Fruit fly (Drosophila melanogaster): ENCODE results near the gene bcd.

- TF ChIP-seq HLH106 (tag; optimal IDR thresholded peaks at IDR 0.05) (no peak), Vsx2 (GFP tag; optimal IDR thresholded peaks at IDR 0.05; ENCODE audit: partially characterized antibody) (no peak), Rel (GFP tag; optimal IDR thresholded peaks at IDR 0.05) (no peak), Rel (tag; optimal IDR thresholded peaks at IDR 0.05) (no peak), pan (optimal IDR thresholded peaks at IDR 0.05) (no peak), br (GFP tag; optimal IDR thresholded peaks at IDR 0.05) (no peak), lola (GFP tag; optimal IDR thresholded peaks at IDR 0.05) (no peak), Dif (GFP tag; optimal IDR thresholded peaks at IDR 0.05; ENCODE audit: partially characterized antibody) (no peak), sv (GFP tag; optimal IDR thresholded peaks at IDR 0.05) (no peak), usp (GFP tag; optimal IDR thresholded peaks at IDR 0.05) (no peak), psq (GFP tag; optimal IDR thresholded peaks at IDR 0.05) (no peak)
Observed at dm6 chr3R:6805948-6806347, 46.7 kb upstream of the bcd start.

Measured in whole organism, wandering third instar larva.